Worm (Caenorhabditis elegans): ENCODE results near the gene F57C2.5.

ce11 chrII:14507563-14507962, 20.5 kb downstream of the F57C2.5 start, which contains the start of the genes K10H10.7 and K10H10.10:
- TF ChIP-seq B0336.3 (GFP tag; IDR thresholded peaks at IDR 0.05) (no peak), ceh-91 (GFP tag; IDR thresholded peaks at IDR 0.05) (no peak), pha-4 (tag; optimal IDR thresholded peaks at IDR 0.05) (no peak), nhr-179 (tag; optimal IDR thresholded peaks at IDR 0.05) (no peak), F55B11.4 (tag; optimal IDR thresholded peaks at IDR 0.05; ENCODE audit: borderline replicate concordance, insufficient read depth) (no peak)

All from whole organism, young adult.